Fruit fly (Drosophila melanogaster) whole organism, embryonic: ENCODE data around the gene CG43120.

Experiments
- ATbp ChIP-seq: fragments of 200-800 bp; sonication (Bioruptor generic); optimal IDR thresholded peaks from 2 replicates; lab custom pipeline; 2017; ENCODE audit warnings: missing biosample characterization, mild to moderate bottlenecking, missing genetic modification characterization, missing genetic modification reagents
- CG11560 ChIP-seq: fragments of 200-800 bp; sonication (Bioruptor generic); IDR thresholded peaks from 3 replicates; pipeline ENCODE4 v1.3.6; 2022; ENCODE audit warnings: missing biosample characterization, missing genetic modification characterization
- CG1233 ChIP-seq: fragments of 200-800 bp; sonication (Bioruptor generic); optimal IDR thresholded peaks from 4 replicates; lab custom pipeline; 2018; ENCODE audit warnings: missing biosample characterization, mild to moderate bottlenecking, missing genetic modification characterization
- CG13424 ChIP-seq: fragments of 200-800 bp; sonication (Bioruptor generic); optimal IDR thresholded peaks from 2 replicates; lab custom pipeline; 2019; ENCODE audit warnings: missing biosample characterization, mild to moderate bottlenecking, missing genetic modification characterization, moderate library complexity
- CG17359 ChIP-seq: fragments of 200-800 bp; sonication (Bioruptor generic); optimal IDR thresholded peaks from 3 replicates; lab custom pipeline; 2018; ENCODE audit warnings: missing biosample characterization, mild to moderate bottlenecking, missing genetic modification characterization, moderate library complexity
- CG17385 ChIP-seq: fragments of 200-800 bp; sonication (Bioruptor generic); optimal IDR thresholded peaks from 3 replicates; lab custom pipeline; 2018; ENCODE audit warnings: missing biosample characterization, mild to moderate bottlenecking, missing genetic modification characterization
- CG17912 ChIP-seq: fragments of 200-800 bp; sonication (Bioruptor generic); optimal IDR thresholded peaks from 2 replicates; lab custom pipeline; 2018; ENCODE audit warnings: missing biosample characterization, mild to moderate bottlenecking, missing genetic modification characterization
- CG2116 ChIP-seq: fragments of 200-800 bp; sonication (Bioruptor generic); optimal IDR thresholded peaks from 3 replicates; lab custom pipeline; 2018; ENCODE audit warnings: missing biosample characterization, mild to moderate bottlenecking, missing genetic modification characterization
- CG32767 ChIP-seq: fragments of 200-800 bp; sonication (Bioruptor generic); IDR thresholded peaks from 2 replicates; pipeline ENCODE4 v1.3.6; 2022; ENCODE audit warnings: missing biosample characterization, missing genetic modification characterization
- CG3407 ChIP-seq: fragments of 200-800 bp; sonication (Bioruptor generic); optimal IDR thresholded peaks from 2 replicates; lab custom pipeline; 2018; ENCODE audit warnings: missing biosample characterization, mild to moderate bottlenecking, missing genetic modification characterization
- CG4282 ChIP-seq: fragments of 200-800 bp; sonication (Bioruptor generic); optimal IDR thresholded peaks from 2 replicates; lab custom pipeline; 2016; ENCODE audit warnings: missing biosample characterization, missing genetic modification characterization
- CG4424 ChIP-seq: fragments of 200-800 bp; sonication (Bioruptor generic); optimal IDR thresholded peaks from 3 replicates; lab custom pipeline; 2016; ENCODE audit warnings: missing biosample characterization, missing genetic modification characterization
- CG6854 ChIP-seq: fragments of 200-800 bp; sonication (Bioruptor generic); optimal IDR thresholded peaks from 3 replicates; lab custom pipeline; 2017; ENCODE audit warnings: missing biosample characterization, mild to moderate bottlenecking, missing genetic modification characterization
- CG7271 ChIP-seq: fragments of 200-800 bp; sonication (Bioruptor generic); optimal IDR thresholded peaks from 2 replicates; lab custom pipeline; 2018; ENCODE audit warnings: missing biosample characterization, mild to moderate bottlenecking, missing genetic modification characterization, moderate library complexity
- CG9876 ChIP-seq: fragments of 200-800 bp; sonication (Bioruptor generic); optimal IDR thresholded peaks from 2 replicates; lab custom pipeline; 2016; ENCODE audit warnings: missing biosample characterization, missing genetic modification characterization
- D19B ChIP-seq: fragments of 200-800 bp; sonication (Bioruptor generic); optimal IDR thresholded peaks from 2 replicates; lab custom pipeline; 2017; ENCODE audit warnings: missing biosample characterization, mild to moderate bottlenecking, missing genetic modification characterization
- Dbx ChIP-seq: fragments of 200-800 bp; sonication (Bioruptor generic); IDR thresholded peaks from 3 replicates; pipeline ENCODE4 v1.3.6; 2022; ENCODE audit warnings: missing biosample characterization, missing genetic modification characterization
- Dip3 ChIP-seq: fragments of 200-800 bp; sonication (Bioruptor generic); optimal IDR thresholded peaks from 3 replicates; lab custom pipeline; 2016; ENCODE audit warnings: missing biosample characterization, missing genetic modification characterization
- Eip74EF ChIP-seq, 2 experiments: fragments of 200-800 bp in 1 of 2; fragments of >200 bp in 1 of 2; sonication (Bioruptor generic) in 1 of 2; optimal IDR thresholded peaks; 2 replicates each; lab custom pipeline; 2017 to 2019; ENCODE audit warnings: missing biosample characterization in 2 of 2, missing genetic modification characterization in 2 of 2, mild to moderate bottlenecking in 1 of 2, moderate library complexity in 1 of 2
- Elba2 ChIP-seq: fragments of 200-800 bp; sonication (Bioruptor generic); optimal IDR thresholded peaks from 3 replicates; lab custom pipeline; 2016; ENCODE audit warnings: missing biosample characterization, missing genetic modification characterization
- Jarid2 ChIP-seq: fragments of 200-800 bp; sonication (Bioruptor generic); optimal IDR thresholded peaks from 3 replicates; lab custom pipeline; 2017; ENCODE audit warnings: mild to moderate bottlenecking, missing biosample characterization, missing genetic modification reagents, missing genetic modification characterization
- Nf-YA ChIP-seq: fragments of 200-800 bp; sonication (Bioruptor generic); IDR thresholded peaks from 2 replicates; pipeline ENCODE4 v1.3.6; 2022; ENCODE audit warnings: missing biosample characterization, missing genetic modification characterization
- Nf-YB ChIP-seq: fragments of 200-800 bp; sonication (Bioruptor generic); optimal IDR thresholded peaks from 3 replicates; lab custom pipeline; 2019; ENCODE audit warnings: missing biosample characterization, mild to moderate bottlenecking, missing genetic modification characterization, moderate library complexity
- Oli ChIP-seq: fragments of 200-800 bp; sonication (Bioruptor generic); optimal IDR thresholded peaks from 2 replicates; lab custom pipeline; 2018; ENCODE audit warnings: missing biosample characterization, mild to moderate bottlenecking, missing genetic modification characterization, moderate library complexity
- Scr ChIP-seq: fragments of 200-800 bp; sonication (Bioruptor generic); IDR thresholded peaks from 2 replicates; pipeline ENCODE4 v1.3.6; 2022; ENCODE audit warnings: missing biosample characterization, missing genetic modification characterization; ENCODE audit not compliant: partially characterized antibody
- Sox100B ChIP-seq: fragments of 200-800 bp; sonication (Bioruptor generic); optimal IDR thresholded peaks from 3 replicates; lab custom pipeline; 2018; ENCODE audit warnings: missing biosample characterization, mild to moderate bottlenecking, missing genetic modification characterization
- abd-A ChIP-seq: fragments of 200-800 bp; sonication (Bioruptor generic); optimal IDR thresholded peaks from 3 replicates; lab custom pipeline; 2019; ENCODE audit warnings: missing biosample characterization, mild to moderate bottlenecking, missing genetic modification characterization, moderate library complexity
- ara ChIP-seq: fragments of 200-800 bp; sonication (Bioruptor generic); IDR thresholded peaks from 2 replicates; pipeline ENCODE4 v1.3.6; 2022; ENCODE audit warnings: missing biosample characterization, missing genetic modification characterization
- bigmax ChIP-seq: fragments of 200-800 bp; sonication (Bioruptor generic); optimal IDR thresholded peaks from 2 replicates; lab custom pipeline; 2018; ENCODE audit warnings: missing biosample characterization, mild to moderate bottlenecking, missing genetic modification characterization
- cato ChIP-seq: fragments of 200-800 bp; sonication (Bioruptor generic); optimal IDR thresholded peaks from 2 replicates; lab custom pipeline; 2016; ENCODE audit warnings: missing biosample characterization, missing genetic modification characterization, borderline replicate concordance
- crol ChIP-seq: fragments of 200-800 bp; sonication (Bioruptor generic); IDR thresholded peaks from 2 replicates; pipeline ENCODE4 v1.3.6; 2022; ENCODE audit warnings: missing biosample characterization, missing genetic modification characterization
- dmrt99B ChIP-seq: fragments of 200-800 bp; sonication (Bioruptor generic); optimal IDR thresholded peaks from 2 replicates; lab custom pipeline; 2018; ENCODE audit warnings: missing biosample characterization, mild to moderate bottlenecking, missing genetic modification characterization, moderate library complexity
- insv ChIP-seq, 2 experiments: fragments of 200-800 bp; sonication (Bioruptor generic); optimal IDR thresholded peaks; 3 replicates each; lab custom pipeline; 2016 to 2018; ENCODE audit warnings: missing biosample characterization in 2 of 2, missing genetic modification characterization in 2 of 2
- maf-S ChIP-seq: fragments of 200-800 bp; sonication (Bioruptor generic); optimal IDR thresholded peaks from 2 replicates; lab custom pipeline; 2016; ENCODE audit warnings: missing biosample characterization, missing genetic modification characterization
- odd ChIP-seq: fragments of 200-800 bp; sonication (Bioruptor generic); optimal IDR thresholded peaks from 2 replicates; lab custom pipeline; 2017; ENCODE audit warnings: missing biosample characterization, mild to moderate bottlenecking, missing genetic modification characterization
- pan ChIP-seq, 4 experiments: fragments of >200 bp in 3 of 4; fragments of 200-800 bp in 1 of 4; sonication (Bioruptor generic) in 1 of 4; optimal IDR thresholded peaks in 3 of 4; IDR thresholded peaks in 1 of 4; 2 replicates each; pipeline versions ENCODE4 v1.3.6 to Lab custom; 2017 to 2022; ENCODE audit warnings: missing biosample characterization in 2 of 4, missing genetic modification characterization in 2 of 4, mixed read lengths in 1 of 4
- pum ChIP-seq: fragments of 200-800 bp; sonication (Bioruptor generic); optimal IDR thresholded peaks from 2 replicates; lab custom pipeline; 2016; ENCODE audit warnings: missing biosample characterization, missing genetic modification characterization
- repo ChIP-seq: fragments of 200-800 bp; sonication (Bioruptor generic); optimal IDR thresholded peaks from 2 replicates; lab custom pipeline; 2016; ENCODE audit warnings: missing biosample characterization, missing genetic modification characterization
- sens ChIP-seq: fragments of 200-800 bp; sonication (Bioruptor generic); peaks from one replicate; lab custom pipeline; 2016; ENCODE audit warnings: missing biosample characterization, missing genetic modification characterization
- shn ChIP-seq: fragments of 200-800 bp; sonication (Bioruptor generic); optimal IDR thresholded peaks from 3 replicates; lab custom pipeline; 2016; ENCODE audit warnings: missing biosample characterization, missing genetic modification characterization
- sisA ChIP-seq: fragments of 200-800 bp; sonication (Bioruptor generic); IDR thresholded peaks from 2 replicates; pipeline ENCODE4 v1.3.6; 2022; ENCODE audit warnings: missing biosample characterization, missing genetic modification characterization
- slbo ChIP-seq: fragments of 200-800 bp; sonication (Bioruptor generic); IDR thresholded peaks from 2 replicates; pipeline ENCODE4 v1.3.6; 2022; ENCODE audit warnings: missing biosample characterization, missing genetic modification characterization
- slp2 ChIP-seq: fragments of 200-800 bp; sonication (Bioruptor generic); optimal IDR thresholded peaks from 2 replicates; lab custom pipeline; 2016; ENCODE audit warnings: missing biosample characterization, missing genetic modification characterization
- stwl ChIP-seq: fragments of 200-800 bp; sonication (Bioruptor generic); optimal IDR thresholded peaks from 3 replicates; lab custom pipeline; 2018; ENCODE audit warnings: missing biosample characterization, mild to moderate bottlenecking, missing genetic modification characterization, moderate library complexity
- trem ChIP-seq: fragments of 200-800 bp; optimal IDR thresholded peaks from 3 replicates; lab custom pipeline; 2019; ENCODE audit warnings: missing biosample characterization, mild to moderate bottlenecking, missing genetic modification characterization, moderate library complexity
- vfl ChIP-seq: fragments of 200-800 bp; sonication (Bioruptor generic); optimal IDR thresholded peaks from 2 replicates; lab custom pipeline; 2016; ENCODE audit warnings: missing biosample characterization, missing genetic modification characterization
- yki ChIP-seq: fragments of >200 bp; optimal IDR thresholded peaks from 3 replicates; lab custom pipeline; 2018
- zen ChIP-seq: fragments of 200-800 bp; sonication (Bioruptor generic); optimal IDR thresholded peaks from 3 replicates; lab custom pipeline; 2018; ENCODE audit warnings: missing biosample characterization, mild to moderate bottlenecking, missing genetic modification characterization, moderate library complexity
- zfh2 ChIP-seq: fragments of 200-800 bp; sonication (Bioruptor generic); optimal IDR thresholded peaks from 2 replicates; lab custom pipeline; 2016; ENCODE audit warnings: missing biosample characterization, missing genetic modification characterization

CG43120 gene

dm6 chr3L:14408734-14409133, 27.0 kb downstream of the CG43120 start:
- TF ChIP-seq Sox100B (no peak), ara (GFP tag; lab: Robert Waterston, UW) (no peak), stwl (tag; lab: Kevin White, UChicago) (peak; percentile 99), CG4282 (GFP tag; lab: Kevin White, UChicago) (no peak), CG13424 (tag; lab: Kevin White, UChicago) (no peak), zen (tag; lab: Kevin White, UChicago) (peak; percentile 65), Nf-YA (GFP tag; lab: Robert Waterston, UW) (no peak), odd (GFP tag; lab: Kevin White, UChicago) (no peak), CG7271 (peak; percentile 4), D19B (GFP tag; lab: Kevin White, UChicago) (no peak), CG2116 (peak; percentile 94), insv (GFP tag; optimal IDR thresholded peaks at IDR 0.05; lab: Kevin White, UChicago) (peak in 1 of 2 experiments; percentile 72), Eip74EF (GFP tag; optimal IDR thresholded peaks at IDR 0.05; lab: Kevin White, UChicago) (no peak), Elba2 (GFP tag; lab: Kevin White, UChicago) (peak; percentile 66), Nf-YB (GFP tag; lab: Kevin White, UChicago) (no peak), trem (tag; lab: Kevin White, UChicago) (peak; percentile 96), CG17912 (GFP tag; lab: Kevin White, UChicago) (no peak), ATbp (no peak), bigmax (GFP tag; lab: Kevin White, UChicago) (no peak), CG17385 (GFP tag; lab: Kevin White, UChicago) (no peak)

DNA sequence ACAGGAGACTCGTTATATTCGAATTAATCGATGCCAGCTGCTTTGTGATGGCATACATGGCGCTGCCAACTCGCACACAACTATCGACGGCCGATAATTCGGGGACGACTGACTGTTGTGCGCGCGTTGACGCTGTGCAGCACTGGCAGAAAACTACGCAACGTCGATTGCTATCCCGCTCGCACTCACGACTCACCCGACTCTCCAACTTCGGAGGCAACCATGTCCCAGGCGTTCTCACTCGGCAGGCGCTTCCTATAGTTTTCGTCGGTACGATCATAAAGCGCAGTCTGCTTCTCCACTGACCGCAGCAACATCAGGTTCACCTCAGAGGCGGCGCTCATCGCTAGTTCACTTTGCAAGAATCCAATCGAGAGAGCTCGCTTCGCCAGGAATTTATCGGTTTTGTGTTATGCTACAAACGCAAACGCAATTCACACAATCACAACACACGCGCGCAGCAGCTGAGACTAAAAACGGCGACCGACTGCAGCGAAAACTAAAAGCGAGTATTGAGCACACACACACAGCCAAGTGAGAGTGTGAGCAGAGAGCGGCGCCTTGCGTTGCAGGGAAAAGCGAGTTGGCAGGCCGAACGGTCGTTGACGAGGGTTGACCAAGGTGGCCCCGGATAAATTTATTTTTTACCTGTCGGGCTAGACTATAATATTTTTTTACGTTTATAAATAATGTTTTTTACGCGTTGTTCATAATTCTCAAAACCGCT, 27.9 kb downstream of the CG43120 start, which contains the start of gene stwl:
Gene stwl, minus strand, starts transcription at position 521 of the 727 bp plus-strand sequence.
- TF ChIP-seq dmrt99B (tag; lab: Kevin White, UChicago) (peak; percentile 0), CG11560 (tag; lab: Robert Waterston, UW) (peak; percentile 52; the same call in 2 of the 3 replicates), CG32767 (GFP tag; lab: Robert Waterston, UW) (no peak), pum (GFP tag; lab: Kevin White, UChicago) (peak; percentile 62), yki (lab: Kevin White, UChicago) (peak; percentile 22), sisA (GFP tag; lab: Robert Waterston, UW) (peak; percentile 57), slbo (GFP tag; lab: Robert Waterston, UW) (peak; percentile 83), slp2 (no peak), Jarid2 (peak; percentile 54), repo (GFP tag; lab: Kevin White, UChicago) (peak; percentile 65), crol (no peak), CG3407 (GFP tag; lab: Kevin White, UChicago) (no peak), Dbx (GFP tag; lab: Robert Waterston, UW) (peak; percentile 78), abd-A (tag; lab: Kevin White, UChicago) (no peak), shn (GFP tag; lab: Kevin White, UChicago) (peak; percentile 59), zfh2 (GFP tag; lab: Kevin White, UChicago) (peak; percentile 59), sens (GFP tag; lab: Kevin White, UChicago) (peak; percentile 79), cato (GFP tag; lab: Kevin White, UChicago) (no peak), CG9876 (peak; percentile 9), Scr (GFP tag; lab: Robert Waterston, UW) (peak; percentile 76), pan (optimal IDR thresholded peaks at IDR 0.05; lab: Kevin White, UChicago) (no peak), pan (GFP tag; optimal IDR thresholded peaks at IDR 0.05 in 1 of 2, IDR thresholded peaks at IDR 0.05 in 1 of 2) (peak in 1 of 2 experiments; percentile 64), CG17359 (peak; percentile 25), CG1233 (peak; percentile 15), CG4424 (GFP tag; lab: Kevin White, UChicago) (peak; percentile 36), vfl (GFP tag; lab: Kevin White, UChicago) (peak; percentile 47), maf-S (GFP tag; lab: Kevin White, UChicago) (peak; percentile 34), Dip3 (peak; percentile 54), CG6854 (peak; percentile 16), Oli (tag; lab: Kevin White, UChicago) (no peak)
